Fruit fly (Drosophila melanogaster) whole organism, wandering third instar larva: ENCODE results near the gene foxo.

Source experiments
- CrebA ChIP-seq: fragments of 200-800 bp; sonication (Bioruptor generic); optimal IDR thresholded peaks from 2 replicates; lab custom pipeline; 2016; ENCODE audit warnings: missing biosample characterization, mild to moderate bottlenecking, missing genetic modification characterization, borderline replicate concordance
- Dfd ChIP-seq: fragments of >200 bp; optimal IDR thresholded peaks from 2 replicates; lab custom pipeline; 2017; ENCODE audit warnings: missing biosample characterization, missing genetic modification characterization
- Dif ChIP-seq: fragments of 200-275, 200-300 bp; sonication (Bioruptor generic); optimal IDR thresholded peaks from 2 replicates; lab custom pipeline; 2018; ENCODE audit warnings: missing biosample characterization, missing genetic modification characterization; ENCODE audit not compliant: partially characterized antibody
- Hr78 ChIP-seq: fragments of >200 bp; optimal IDR thresholded peaks from 2 replicates; lab custom pipeline; 2017; ENCODE audit warnings: missing biosample characterization, missing genetic modification characterization
- dl ChIP-seq, 2 experiments: fragments of 175-275, 200-275 bp in 1 of 2; fragments of 200-275 bp in 1 of 2; sonication (Bioruptor generic); optimal IDR thresholded peaks; lab custom pipeline; 2018; ENCODE audit warnings: mild to moderate bottlenecking in 2 of 2, missing biosample characterization in 2 of 2, missing genetic modification characterization in 2 of 2, moderate library complexity in 2 of 2; ENCODE audit not compliant: partially characterized antibody in 2 of 2, insufficient read depth in 1 of 2
- dmrt93B ChIP-seq: fragments of 200-800 bp; sonication (Bioruptor generic); optimal IDR thresholded peaks from 2 replicates; lab custom pipeline; 2018; ENCODE audit warnings: missing biosample characterization, mild to moderate bottlenecking, missing genetic modification characterization
- lola ChIP-seq: fragments of >200 bp; optimal IDR thresholded peaks from 2 replicates; lab custom pipeline; 2017; ENCODE audit warnings: missing biosample characterization, missing genetic modification characterization
- pan ChIP-seq: fragments of >200 bp; optimal IDR thresholded peaks from 2 replicates; lab custom pipeline; 2017
- tai ChIP-seq: sonication (Bioruptor generic); optimal IDR thresholded peaks from 2 replicates; lab custom pipeline; 2016; ENCODE audit warnings: missing biosample characterization, missing genetic modification characterization
- woc ChIP-seq: sonication (Bioruptor generic); optimal IDR thresholded peaks from 2 replicates; lab custom pipeline; 2016; ENCODE audit warnings: missing biosample characterization, mild to moderate bottlenecking, missing genetic modification characterization

dm6 chr3R:14007550-14007949 lies 49.2 kb upstream of the foxo start:
- TF ChIP-seq dmrt93B (GFP tag; lab: Kevin White, UChicago) (peak; percentile 43), Dif (GFP tag; lab: Kevin White, UChicago) (no peak), Dfd (GFP tag; lab: Kevin White, UChicago) (no peak), Hr78 (GFP tag; lab: Kevin White, UChicago) (no peak), lola (no peak), tai (GFP tag; lab: Kevin White, UChicago) (no peak), pan (lab: Kevin White, UChicago) (no peak), CrebA (GFP tag; lab: Kevin White, UChicago) (no peak), woc (GFP tag; lab: Kevin White, UChicago) (no peak), dl (GFP tag; optimal IDR thresholded peaks at IDR 0.05; lab: Kevin White, UChicago; ENCODE audit: insufficient read depth in 1 of 2, partially characterized antibody in 2 of 2) (no peak)
